Fruit fly (Drosophila melanogaster) whole organism: ENCODE results near the gene Pax.

Experiments
- CG8478 ChIP-seq: fragments of >200 bp; optimal IDR thresholded peaks from 2 replicates; lab custom pipeline; 2018; ENCODE audit warnings: inconsistent platforms
- pan ChIP-seq: fragments of >200 bp; optimal IDR thresholded peaks from 2 replicates; lab custom pipeline; 2017
- usp ChIP-seq: fragments of >200 bp; optimal IDR thresholded peaks from 2 replicates; lab custom pipeline; 2017; ENCODE audit warnings: missing biosample characterization, missing genetic modification characterization, mixed read lengths

- TF ChIP-seq usp (GFP tag; lab: Kevin White, UChicago): no peak
- TF ChIP-seq pan (lab: Kevin White, UChicago): no peak
- TF ChIP-seq CG8478 (lab: Kevin White, UChicago): no peak
These were observed 3.9 kb upstream of the Pax start, which contains the start of gene RtcB for dm6 chr2L:19430343-19430742.
